Worm (Caenorhabditis elegans) whole organism, dauer: ENCODE results near the gene sre-54.
"Not testable (repeated sequence)": the region's sequence is repeated elsewhere in the genome, so short reads cannot be mapped to it uniquely, and the experiment has no call there.

Source experiments
- unc-62 ChIP-seq: sonication (generic microtip); optimal IDR thresholded peaks from 2 replicates; lab custom pipeline; 2017; ENCODE audit warnings: missing biosample characterization, missing genetic modification reagents, missing genetic modification characterization

Gene sre-54

ce11 chrII:12332624-12333023 is at the start of gene sre-54:
Gene sre-54, plus strand, starts transcription at chrII:12332924.
- no peak for TF ChIP-seq unc-62

ce11 chrII:12284045-12284444 is 48.7 kb upstream of the sre-54 start:
- TF ChIP-seq unc-62, result no peak

ce11 chrII:12289085-12289484 is 43.6 kb upstream of the sre-54 start, which contains the start of gene Y57A10A.31:
Gene Y57A10A.31, plus strand, starts transcription at chrII:12289385.
- no peak for TF ChIP-seq unc-62

ce11 chrII:12296591-12296990 is 36.1 kb upstream of the sre-54 start:
- no peak for TF ChIP-seq unc-62

- TF ChIP-seq unc-62, result no peak
Measured at ce11 chrII:12300680-12301079, 32.0 kb upstream of the sre-54 start.

ce11 chrII:12301233-12301632 is 31.5 kb upstream of the sre-54 start:
- no peak for TF ChIP-seq unc-62

ce11 chrII:12302354-12302753 is 30.4 kb upstream of the sre-54 start, which contains the start of gene C50E10.1:
Gene C50E10.1, minus strand, starts transcription at chrII:12302454.
- no peak for TF ChIP-seq unc-62

- TF ChIP-seq unc-62, result no peak
Measured at ce11 chrII:12303142-12303541, 29.6 kb upstream of the sre-54 start, which contains the start of gene sre-50. Gene sre-50, plus strand, starts transcription at chrII:12303525.

ce11 chrII:12309614-12310013 is 23.1 kb upstream of the sre-54 start, which contains the start of gene C50E10.2:
Gene C50E10.2, minus strand, starts transcription at chrII:12309714.
- TF ChIP-seq unc-62, result no peak

- no peak for TF ChIP-seq unc-62
Measured at ce11 chrII:12311560-12311959, 21.2 kb upstream of the sre-54 start, which contains the start of gene sre-51. Gene sre-51, plus strand, starts transcription at chrII:12311860.

ce11 chrII:12318541-12318940 is 14.2 kb upstream of the sre-54 start, which contains the start of gene sre-49:
Gene sre-49, plus strand, starts transcription at chrII:12318841.
- TF ChIP-seq unc-62, result not testable (repeated sequence)

- TF ChIP-seq unc-62, result no peak
Measured at ce11 chrII:12323305-12323704, 9.4 kb upstream of the sre-54 start, which contains the start of gene sre-53. Gene sre-53, minus strand, starts transcription at chrII:12323405.

ce11 chrII:12324159-12324558 is 8.6 kb upstream of the sre-54 start, which contains the start of gene sre-56:
Gene sre-56, plus strand, starts transcription at chrII:12324459.
- no peak for TF ChIP-seq unc-62

- no peak for TF ChIP-seq unc-62
Measured at ce11 chrII:12328994-12329393, 3.7 kb upstream of the sre-54 start, which contains the start of gene sre-55. Gene sre-55, plus strand, starts transcription at chrII:12329294.

ce11 chrII:12335430-12335829 is 2.7 kb downstream of the sre-54 start, which contains the start of gene sre-52:
Gene sre-52, plus strand, starts transcription at chrII:12335730.
- TF ChIP-seq unc-62, result no peak

- no peak for TF ChIP-seq unc-62
Measured at ce11 chrII:12339152-12339551, 6.4 kb downstream of the sre-54 start.

ce11 chrII:12339644-12340043 is 6.9 kb downstream of the sre-54 start, which contains the start of gene sop-2:
Gene sop-2, plus strand, starts transcription at chrII:12339944.
- TF ChIP-seq unc-62, result no peak

ce11 chrII:12341566-12342223 is 9.0 kb downstream of the sre-54 start:
- no peak for TF ChIP-seq unc-62
